Worm (Caenorhabditis elegans) whole organism, L1 larva: ENCODE data around the gene inx-3.

Experiments used
- dpl-1 ChIP-seq, 3 experiments: fragments of 150-350 bp in 2 of 3; sonication (generic microtip) in 1 of 3; optimal IDR thresholded peaks; 2 replicates each; lab custom pipeline; 2014 to 2017; ENCODE audit warnings: missing biosample characterization in 3 of 3, missing genetic modification characterization in 3 of 3, missing genetic modification reagents in 3 of 3
- zag-1 ChIP-seq: fragments of 150-350 bp; optimal IDR thresholded peaks from 2 replicates; lab custom pipeline; 2014; ENCODE audit warnings: missing biosample characterization, missing genetic modification characterization

- TF ChIP-seq dpl-1 (GFP tag; optimal IDR thresholded peaks at IDR 0.05; lab: Kevin White, UChicago) (peak; percentile 89 to 93 (median 90)), zag-1 (tag; lab: Kevin White, UChicago) (no peak)
These were observed 11.3 kb upstream of the inx-3 start, which contains the start of gene klp-13 for ce11 chrX:5984581-5985039.
